Worm (Caenorhabditis elegans): ENCODE data around the gene nhr-9.

The nhr-9 gene

ce11 chrIII:7076386-7076785 is 18.9 kb upstream of the nhr-9 start, which contains the start of gene ZK418.13:
Gene ZK418.13 (minus strand): TSS chrIII:7076486.
- TF ChIP-seq fkh-2 (tag; optimal IDR thresholded peaks at IDR 0.05) (no peak), skn-1 (tag; optimal IDR thresholded peaks at IDR 0.05) (no peak), pha-4 (tag; optimal IDR thresholded peaks at IDR 0.05) (no peak), ztf-4 (tag; optimal IDR thresholded peaks at IDR 0.05) (no peak), jun-1 (tag; optimal IDR thresholded peaks at IDR 0.05) (no peak), nhr-11 (tag; optimal IDR thresholded peaks at IDR 0.05) (no peak), aly-2 (tag; optimal IDR thresholded peaks at IDR 0.05) (no peak), elt-3 (tag; optimal IDR thresholded peaks at IDR 0.05) (no peak), eor-1 (tag; optimal IDR thresholded peaks at IDR 0.05) (no peak), ZK546.5 (tag; optimal IDR thresholded peaks at IDR 0.05) (no peak), nhr-23 (tag; optimal IDR thresholded peaks at IDR 0.05) (no peak), nhr-28 (tag; optimal IDR thresholded peaks at IDR 0.05) (no peak), fkh-10 (GFP tag; optimal IDR thresholded peaks at IDR 0.05) (no peak)

ce11 chrIII:7078737-7079136 is 16.5 kb upstream of the nhr-9 start, which contains the start of gene ZK418.6:
Gene ZK418.6 (minus strand): TSS chrIII:7078837.
- TF ChIP-seq eor-1 (tag; optimal IDR thresholded peaks at IDR 0.05) (no peak), pha-4 (tag; optimal IDR thresholded peaks at IDR 0.05) (no peak), nhr-12 (tag; optimal IDR thresholded peaks at IDR 0.05) (no peak), fos-1 (tag; optimal IDR thresholded peaks at IDR 0.05) (no peak), lsy-12 (tag; optimal IDR thresholded peaks at IDR 0.05) (no peak), unc-39 (tag; optimal IDR thresholded peaks at IDR 0.05) (no peak), aly-2 (tag; optimal IDR thresholded peaks at IDR 0.05) (no peak), fkh-2 (tag; optimal IDR thresholded peaks at IDR 0.05) (no peak), fkh-10 (GFP tag; optimal IDR thresholded peaks at IDR 0.05) (no peak), hmg-11 (tag; optimal IDR thresholded peaks at IDR 0.05) (no peak), ceh-9 (tag; optimal IDR thresholded peaks at IDR 0.05) (no peak), nhr-76 (tag; optimal IDR thresholded peaks at IDR 0.05) (no peak), ztf-4 (tag; optimal IDR thresholded peaks at IDR 0.05) (no peak)

DNA sequence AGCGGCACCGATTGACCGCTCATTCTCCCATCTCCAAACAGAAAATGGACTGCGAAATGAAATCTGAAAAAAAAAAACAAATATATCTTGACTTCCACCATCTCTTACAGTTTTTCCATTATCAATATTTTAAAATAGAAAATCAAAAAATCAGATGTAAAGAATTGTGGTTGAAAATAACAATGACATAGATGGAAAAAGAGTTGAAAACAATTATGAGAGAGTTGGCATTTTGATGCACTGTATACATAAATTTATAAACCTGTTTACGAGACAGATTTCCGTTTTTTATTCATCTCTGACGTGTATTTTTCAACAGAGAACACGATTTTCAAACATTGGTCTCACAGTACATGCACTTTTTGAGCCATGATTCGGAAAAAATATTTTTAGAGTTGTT is 14.6 kb upstream of the nhr-9 start, which contains the start of gene ZK418.7:
Gene ZK418.7 (minus strand): TSS at position 101 of the 400 bp plus-strand sequence.
- TF ChIP-seq unc-62 (GFP tag; optimal IDR thresholded peaks at IDR 0.05) (no peak), lin-39 (tag; optimal IDR thresholded peaks at IDR 0.05) (no peak), mdl-1 (tag; optimal IDR thresholded peaks at IDR 0.05) (no peak), eor-1 (tag; optimal IDR thresholded peaks at IDR 0.05) (no peak), daf-12 (tag; optimal IDR thresholded peaks at IDR 0.05) (no peak)

- peak; percentile 69 for TF ChIP-seq elt-2 (tag; optimal IDR thresholded peaks at IDR 0.05)
- peak; percentile 19 for TF ChIP-seq jun-1 (tag; optimal IDR thresholded peaks at IDR 0.05)
- TF ChIP-seq pqm-1 (tag; optimal IDR thresholded peaks at IDR 0.05) = peak; percentile 60
- TF ChIP-seq pha-4 (tag; optimal IDR thresholded peaks at IDR 0.05) = peak; percentile 72
- no peak for TF ChIP-seq ama-1 (optimal IDR thresholded peaks at IDR 0.05)
These were observed 13.8 kb upstream of the nhr-9 start for ce11 chrIII:7081488-7081887.

DNA sequence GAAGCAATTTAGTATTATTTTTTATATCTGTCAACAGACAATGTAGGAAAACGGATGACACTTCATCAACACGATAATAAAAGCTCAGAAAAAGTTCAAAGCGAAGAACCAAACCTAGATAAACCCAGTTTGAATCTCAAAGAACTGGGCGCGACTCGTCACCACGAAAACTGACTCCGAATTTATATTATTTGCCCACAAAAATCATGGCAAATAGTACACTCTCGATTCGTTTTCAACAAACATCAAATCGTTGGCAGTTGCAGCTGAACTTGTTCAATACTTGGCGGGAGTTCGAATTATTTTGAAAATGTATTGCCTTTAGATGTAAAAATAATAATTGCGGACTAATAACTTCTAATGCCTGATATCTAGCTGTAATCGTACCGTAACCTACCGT is 12.2 kb upstream of the nhr-9 start:
- TF ChIP-seq tbx-2 (tag; optimal IDR thresholded peaks at IDR 0.05) (no peak), pha-4 (tag; optimal IDR thresholded peaks at IDR 0.05) (peak; percentile 26), nhr-23 (tag; optimal IDR thresholded peaks at IDR 0.05) (no peak), zag-1 (tag; optimal IDR thresholded peaks at IDR 0.05) (no peak), ceh-82 (tag; optimal IDR thresholded peaks at IDR 0.05) (no peak), nhr-237 (tag; optimal IDR thresholded peaks at IDR 0.05) (no peak), lin-15B (tag; optimal IDR thresholded peaks at IDR 0.05) (no peak)

ce11 chrIII:7084908-7085307 is 10.4 kb upstream of the nhr-9 start, which contains the start of gene tofu-7:
Gene tofu-7 (minus strand): TSS chrIII:7085018.
- TF ChIP-seq nhr-12 (tag; optimal IDR thresholded peaks at IDR 0.05) (no peak), ZK546.5 (tag; optimal IDR thresholded peaks at IDR 0.05) (no peak), mml-1 (tag; optimal IDR thresholded peaks at IDR 0.05) (no peak), nhr-237 (tag; optimal IDR thresholded peaks at IDR 0.05) (no peak), unc-39 (tag; optimal IDR thresholded peaks at IDR 0.05) (no peak)

Data from whole organism, L3 larva.